Worm (Caenorhabditis elegans) whole organism, late embryonic: ENCODE data around the gene glo-1.
A peak's percentile ranks its signal among the peaks of the same experiment; 100 is the strongest.

Source experiments
- C38D4.7 ChIP-seq: fragments of 200-800 bp; sonication (Bioruptor generic); optimal IDR thresholded peaks from 2 replicates; lab custom pipeline; 2018; ENCODE audit warnings: mild to moderate bottlenecking, missing genetic modification characterization, moderate library complexity, missing compliant biosample characterization
- ceh-24 ChIP-seq: sonication (generic microtip); optimal IDR thresholded peaks from 2 replicates; lab custom pipeline; 2016; ENCODE audit warnings: mild to moderate bottlenecking, missing genetic modification characterization, missing compliant biosample characterization
- ceh-30 ChIP-seq: fragments of 150-350 bp; optimal IDR thresholded peaks from 2 replicates; lab custom pipeline; 2014; ENCODE audit warnings: missing biosample characterization, missing genetic modification characterization
- ceh-31 ChIP-seq: sonication (generic microtip); optimal IDR thresholded peaks from 2 replicates; lab custom pipeline; 2016; ENCODE audit warnings: missing genetic modification characterization, missing compliant biosample characterization
- ceh-34 ChIP-seq: sonication (generic microtip); optimal IDR thresholded peaks from 2 replicates; lab custom pipeline; 2016; ENCODE audit warnings: mild to moderate bottlenecking, missing genetic modification characterization, missing compliant biosample characterization
- ceh-48 ChIP-seq: sonication (generic microtip); optimal IDR thresholded peaks from 2 replicates; lab custom pipeline; 2016; ENCODE audit warnings: missing genetic modification characterization, inconsistent platforms, missing compliant biosample characterization
- ceh-9 ChIP-seq: sonication (generic microtip); optimal IDR thresholded peaks from 2 replicates; lab custom pipeline; 2016; ENCODE audit warnings: mild to moderate bottlenecking, missing genetic modification characterization, inconsistent platforms, missing compliant biosample characterization
- che-1 ChIP-seq: sonication (generic microtip); optimal IDR thresholded peaks from 2 replicates; lab custom pipeline; 2016; ENCODE audit warnings: mild to moderate bottlenecking, missing genetic modification characterization, missing compliant biosample characterization
- dmd-4 ChIP-seq: sonication (generic microtip); optimal IDR thresholded peaks from 2 replicates; lab custom pipeline; 2016; ENCODE audit warnings: borderline replicate concordance, missing genetic modification characterization, missing compliant biosample characterization
- elt-2 ChIP-seq: sonication (generic microtip); optimal IDR thresholded peaks from 2 replicates; lab custom pipeline; 2016; ENCODE audit warnings: missing genetic modification reagents, missing genetic modification characterization, missing compliant biosample characterization
- hlh-15 ChIP-seq: sonication (generic microtip); optimal IDR thresholded peaks from 2 replicates; lab custom pipeline; 2016; ENCODE audit warnings: missing genetic modification characterization, missing compliant biosample characterization
- hlh-30 ChIP-seq: sonication (generic microtip); optimal IDR thresholded peaks from 2 replicates; lab custom pipeline; 2017; ENCODE audit warnings: antibody characterized with exemption, missing genetic modification characterization, missing compliant biosample characterization; ENCODE audit not compliant: insufficient read depth
- hlh-6 ChIP-seq: sonication (generic microtip); optimal IDR thresholded peaks from 2 replicates; lab custom pipeline; 2016; ENCODE audit warnings: missing genotype, missing genetic modification characterization, missing compliant biosample characterization
- lim-6 ChIP-seq: sonication (generic microtip); optimal IDR thresholded peaks from 2 replicates; lab custom pipeline; 2016; ENCODE audit warnings: missing genetic modification characterization, missing compliant biosample characterization
- mec-3 ChIP-seq: sonication (generic microtip); optimal IDR thresholded peaks from 2 replicates; lab custom pipeline; 2016; ENCODE audit warnings: borderline replicate concordance, missing genetic modification characterization, missing compliant biosample characterization
- nhr-232 ChIP-seq: sonication (generic microtip); optimal IDR thresholded peaks from 2 replicates; lab custom pipeline; 2016; ENCODE audit warnings: missing genetic modification characterization, missing compliant biosample characterization
- npax-4 ChIP-seq: sonication (generic microtip); optimal IDR thresholded peaks from 2 replicates; lab custom pipeline; 2016; ENCODE audit warnings: missing genetic modification characterization, missing compliant biosample characterization
- pax-1 ChIP-seq: fragments of 150-350 bp; optimal IDR thresholded peaks from 2 replicates; lab custom pipeline; 2014; ENCODE audit warnings: missing biosample characterization, missing genetic modification characterization
- pha-2 ChIP-seq: sonication (generic microtip); optimal IDR thresholded peaks from 2 replicates; lab custom pipeline; 2017; ENCODE audit warnings: mild to moderate bottlenecking, missing genetic modification characterization, missing compliant biosample characterization
- ref-2 ChIP-seq: sonication (generic microtip); optimal IDR thresholded peaks from 2 replicates; lab custom pipeline; 2016; ENCODE audit warnings: missing genetic modification characterization, missing compliant biosample characterization
- rnt-1 ChIP-seq: sonication (generic microtip); optimal IDR thresholded peaks from 2 replicates; lab custom pipeline; 2016; ENCODE audit warnings: missing genetic modification characterization, missing compliant biosample characterization
- sox-4 ChIP-seq: sonication (generic microtip); optimal IDR thresholded peaks from 2 replicates; lab custom pipeline; 2017; ENCODE audit warnings: mild to moderate bottlenecking, missing genetic modification characterization, inconsistent platforms, missing compliant biosample characterization
- syd-9 ChIP-seq: sonication (generic microtip); optimal IDR thresholded peaks from 2 replicates; lab custom pipeline; 2016; ENCODE audit warnings: mild to moderate bottlenecking, missing genetic modification characterization, moderate library complexity, missing compliant biosample characterization
- tbx-2 ChIP-seq: sonication (generic microtip); optimal IDR thresholded peaks from 2 replicates; lab custom pipeline; 2016; ENCODE audit warnings: missing genetic modification characterization, missing compliant biosample characterization
- ttx-3 ChIP-seq: sonication (generic microtip); optimal IDR thresholded peaks from 2 replicates; lab custom pipeline; 2016; ENCODE audit warnings: missing genetic modification reagents, missing genetic modification characterization, missing compliant biosample characterization
- unc-3 ChIP-seq, 2 experiments: fragments of 200-800 bp in 1 of 2; sonication (Bioruptor generic) in 1 of 2; sonication (generic microtip) in 1 of 2; conservative IDR thresholded peaks in 1 of 2; optimal IDR thresholded peaks in 1 of 2; 2 replicates each; pipeline versions ENCODE4 v1.3.6 to Lab custom; 2016 to 2022; ENCODE audit warnings: missing compliant biosample characterization in 2 of 2, missing genetic modification characterization in 2 of 2, missing genetic modification reagents in 1 of 2
- unc-42 ChIP-seq: sonication (generic microtip); optimal IDR thresholded peaks from 2 replicates; lab custom pipeline; 2016; ENCODE audit warnings: missing genotype, missing genetic modification characterization, missing compliant biosample characterization
- unc-55 ChIP-seq: sonication (generic microtip); optimal IDR thresholded peaks from 2 replicates; lab custom pipeline; 2017; ENCODE audit warnings: missing biosample characterization, missing genetic modification reagents, missing genetic modification characterization
- zip-5 ChIP-seq: sonication (generic microtip); optimal IDR thresholded peaks from 2 replicates; lab custom pipeline; 2016; ENCODE audit warnings: missing genetic modification characterization, missing compliant biosample characterization

The glo-1 gene

DNA sequence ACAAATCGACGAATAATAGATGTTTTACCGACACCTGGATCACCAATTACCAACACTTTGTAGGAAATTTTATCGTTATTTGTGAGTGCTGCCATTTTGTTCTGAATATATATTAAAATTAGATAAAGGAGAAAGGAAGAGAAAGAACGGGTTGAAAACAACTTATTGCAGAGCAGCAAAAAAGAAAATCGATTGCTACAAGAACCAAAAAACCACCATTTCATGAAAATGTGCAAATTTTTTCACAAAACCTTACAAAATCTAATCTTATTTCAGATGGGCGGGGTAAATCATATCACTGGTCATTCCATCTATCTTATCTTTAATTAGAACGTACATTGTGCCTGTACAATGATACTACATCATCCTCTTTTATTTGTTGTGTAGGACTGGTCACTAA, at the start of gene glo-1:
Gene glo-1 (minus strand): TSS at position 101 of the 400 bp plus-strand sequence.
- TF ChIP-seq hlh-15 (no peak), ceh-24 (tag; lab: Kevin White, UChicago) (no peak), che-1 (tag; lab: Kevin White, UChicago) (no peak), pax-1 (tag; lab: Kevin White, UChicago) (no peak), ceh-34 (tag; lab: Kevin White, UChicago) (no peak), syd-9 (tag; lab: Kevin White, UChicago) (no peak)

DNA sequence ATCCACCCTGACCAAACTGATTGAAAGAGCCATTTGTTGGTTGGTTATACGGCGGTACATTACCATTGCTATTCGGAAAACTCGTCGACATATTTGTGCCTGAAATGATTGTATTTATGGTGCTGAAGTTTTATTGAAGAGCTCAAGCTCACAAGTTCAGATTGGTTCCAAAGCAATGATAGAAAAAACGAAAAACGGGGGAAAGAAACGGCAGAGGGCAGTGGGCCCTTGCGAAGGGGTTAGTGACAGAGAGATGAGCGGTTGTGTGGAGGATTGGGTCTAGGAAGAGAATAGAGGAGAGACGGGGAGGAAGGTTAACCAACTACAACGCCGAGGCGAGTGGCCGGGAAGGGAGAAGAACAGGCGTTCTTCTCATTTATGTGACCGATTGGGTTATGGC, 49.4 kb upstream of the glo-1 start, which contains the start of gene nra-3:
Gene nra-3 (minus strand): TSS at position 101 of the 400 bp plus-strand sequence.
- peak; percentile 31 for TF ChIP-seq rnt-1 (tag; lab: Kevin White, UChicago)
- TF ChIP-seq unc-3 (GFP tag; conservative IDR thresholded peaks at IDR 0.05; lab: Robert Waterston, UW) = no peak
- TF ChIP-seq unc-3 (tag; optimal IDR thresholded peaks at IDR 0.05; lab: Kevin White, UChicago) = no peak
- TF ChIP-seq tbx-2 (tag; lab: Kevin White, UChicago) = peak; percentile 44
- no peak for TF ChIP-seq mec-3 (tag; lab: Kevin White, UChicago)
- TF ChIP-seq hlh-6 (tag; lab: Kevin White, UChicago) = no peak
- TF ChIP-seq unc-42 (tag; lab: Kevin White, UChicago) = peak; percentile 41
- TF ChIP-seq ref-2 (tag; lab: Kevin White, UChicago) = peak; percentile 19
- TF ChIP-seq dmd-4 (tag; lab: Kevin White, UChicago) = no peak

DNA sequence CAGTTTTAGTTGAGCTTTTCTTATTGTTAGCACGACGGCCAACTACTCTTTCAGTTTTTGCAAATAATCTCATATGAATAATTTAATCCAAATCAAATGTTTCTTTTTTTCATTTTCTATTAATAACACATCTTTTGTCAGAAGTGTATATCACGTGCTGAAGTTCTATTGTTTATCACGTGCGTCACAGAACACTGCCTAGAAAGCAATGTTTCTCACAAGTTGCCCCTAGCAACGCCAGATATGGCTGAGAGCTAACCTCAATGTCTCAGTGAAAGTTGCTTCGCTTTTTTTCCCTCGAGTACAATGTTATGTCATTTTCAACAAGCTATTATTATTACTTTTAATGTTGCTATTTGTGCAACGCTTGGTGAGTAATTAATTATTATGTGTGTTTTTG, 46.0 kb upstream of the glo-1 start:
- TF ChIP-seq hlh-30 (tag; lab: Kevin White, UChicago) = peak; percentile 54
- TF ChIP-seq sox-4 (tag; lab: Kevin White, UChicago) = no peak
- no peak for TF ChIP-seq nhr-232 (tag; lab: Kevin White, UChicago)

DNA sequence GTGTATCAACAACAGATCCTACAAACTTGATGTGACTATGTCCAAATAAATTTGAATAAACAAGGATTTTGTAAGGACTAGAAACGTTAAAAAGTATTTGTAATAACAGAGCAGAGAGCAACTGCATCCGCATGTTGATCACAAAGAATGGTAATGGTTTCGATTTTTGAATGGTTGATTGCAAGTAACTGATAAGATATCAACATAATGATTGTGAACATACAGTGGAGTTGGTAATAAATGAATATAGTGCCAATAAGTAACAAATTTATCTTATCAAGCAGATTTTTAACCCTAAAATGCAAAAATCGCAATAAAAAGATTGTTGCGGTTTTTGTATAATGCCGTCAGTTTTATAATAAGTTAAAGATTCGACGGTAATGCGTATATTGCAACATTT, 43.0 kb upstream of the glo-1 start, which contains the start of gene ugt-23:
Gene ugt-23 (minus strand): TSS at position 212 of the 400 bp plus-strand sequence.
- TF ChIP-seq nhr-232 (tag; lab: Kevin White, UChicago) = no peak
- TF ChIP-seq ceh-48 = no peak
- peak; percentile 70 for TF ChIP-seq elt-2 (tag; lab: Kevin White, UChicago)
- no peak for TF ChIP-seq C38D4.7 (GFP tag; lab: Kevin White, UChicago)
- TF ChIP-seq zip-5 = no peak

DNA sequence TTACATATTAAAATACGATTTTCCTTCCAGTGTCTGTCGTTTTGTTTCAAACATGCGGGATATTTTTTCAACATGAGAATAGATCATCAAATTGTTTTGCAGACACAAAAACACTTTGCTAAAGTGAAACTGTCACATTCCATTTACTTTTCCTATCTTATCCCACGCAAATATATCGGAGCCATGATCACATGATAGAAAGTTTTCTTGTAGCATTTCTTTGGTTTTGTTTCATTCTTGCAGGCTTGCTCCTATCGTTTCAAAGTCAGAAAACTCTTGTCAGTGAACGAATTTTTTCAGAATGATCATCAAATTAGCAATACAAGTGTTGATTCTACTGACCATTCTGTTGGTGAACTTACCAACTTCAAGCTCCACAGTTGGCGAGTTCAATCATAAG, 39.2 kb upstream of the glo-1 start, which contains the start of gene C17G1.2:
Gene C17G1.2 (plus strand): TSS at position 301 of the 400 bp plus-strand sequence.
- TF ChIP-seq ceh-31 (tag; lab: Kevin White, UChicago) (no peak), lim-6 (tag; lab: Kevin White, UChicago) (no peak), unc-42 (tag; lab: Kevin White, UChicago) (no peak), elt-2 (tag; lab: Kevin White, UChicago) (no peak), npax-4 (tag; lab: Kevin White, UChicago) (no peak), pha-2 (tag; lab: Kevin White, UChicago) (no peak)

DNA sequence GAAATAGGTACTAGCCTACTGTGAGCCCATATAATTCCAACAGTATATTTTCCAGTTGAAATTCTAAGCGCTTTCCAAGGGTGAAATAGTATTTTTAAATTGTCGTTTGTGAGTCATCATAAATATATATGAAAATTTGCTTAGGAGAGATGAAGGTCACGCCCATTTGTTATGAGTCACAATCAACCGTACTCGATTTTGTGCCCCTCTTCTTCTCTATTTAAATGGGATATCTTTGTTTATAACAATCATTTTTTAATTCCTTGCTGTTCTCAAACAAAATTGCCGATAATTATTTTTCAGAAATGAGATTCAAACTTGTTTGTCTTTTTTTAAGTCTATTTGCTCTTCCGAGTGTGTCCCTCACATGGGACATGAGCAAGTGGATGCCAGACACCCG, 37.0 kb upstream of the glo-1 start, which contains the start of gene folr-1:
Gene folr-1 (plus strand): TSS at position 301 of the 400 bp plus-strand sequence.
- TF ChIP-seq che-1 (tag; lab: Kevin White, UChicago) (no peak), ttx-3 (no peak), ceh-9 (tag; lab: Kevin White, UChicago) (no peak), ceh-34 (tag; lab: Kevin White, UChicago) (no peak), unc-55 (GFP tag; lab: Kevin White, UChicago) (no peak), ceh-30 (tag; lab: Kevin White, UChicago) (no peak)
- TF ChIP-seq, all 69 proteins: peak for 0
